Fruit fly (Drosophila melanogaster): Measurements from ENCODE around the gene Mst57Db.

DNA sequence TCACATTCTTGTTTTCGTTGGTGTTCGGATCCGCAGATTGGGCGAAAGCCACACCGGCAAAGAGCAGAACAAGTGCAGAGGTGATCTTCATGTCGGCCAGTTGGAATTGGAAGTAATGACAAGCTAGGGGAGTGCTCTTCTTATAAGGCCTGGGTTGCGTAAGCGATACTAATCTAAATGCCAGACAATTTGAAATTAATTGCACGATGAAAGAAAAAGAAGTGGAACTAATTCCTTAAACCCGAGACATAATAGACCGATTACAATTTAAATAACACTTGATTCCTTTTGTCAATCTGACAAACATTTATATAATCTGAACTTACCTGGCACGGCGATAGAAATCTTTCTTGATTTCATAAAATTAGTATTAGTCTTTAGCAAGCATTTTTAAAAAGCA, at the start of gene Mst57Db:
- TF ChIP-seq psq (GFP tag; optimal IDR thresholded peaks at IDR 0.05) (no peak), Dfd (GFP tag; optimal IDR thresholded peaks at IDR 0.05) (no peak), GATAd (GFP tag; optimal IDR thresholded peaks at IDR 0.05) (no peak), Mio (GFP tag; optimal IDR thresholded peaks at IDR 0.05) (no peak), pan (optimal IDR thresholded peaks at IDR 0.05) (no peak)
